Fruit fly (Drosophila melanogaster) whole organism, embryonic: ENCODE results near the gene HDAC3.

Experiments
- Antp ChIP-seq: fragments of 200-800 bp; sonication (Bioruptor generic); optimal IDR thresholded peaks from 3 replicates; lab custom pipeline; 2016; ENCODE audit warnings: missing biosample characterization, missing genetic modification characterization
- Awh ChIP-seq: fragments of 200-800 bp; sonication (Bioruptor generic); IDR thresholded peaks from 2 replicates; pipeline ENCODE4, ENCODE4 v1.3.6; 2022; ENCODE audit warnings: missing biosample characterization, missing genetic modification characterization
- Bgb ChIP-seq: fragments of 200-800 bp; sonication (Bioruptor generic); IDR thresholded peaks from 2 replicates; pipeline ENCODE4 v1.3.6; 2022; ENCODE audit warnings: missing biosample characterization, missing genetic modification characterization; ENCODE audit not compliant: partially characterized antibody
- CG10565 ChIP-seq: fragments of 200-800 bp; sonication (Bioruptor generic); optimal IDR thresholded peaks from 3 replicates; lab custom pipeline; 2016; ENCODE audit warnings: missing biosample characterization, mild to moderate bottlenecking, missing genetic modification characterization
- CG10979 ChIP-seq: fragments of 200-800 bp; sonication (Bioruptor generic); optimal IDR thresholded peaks from 2 replicates; lab custom pipeline; 2018; ENCODE audit warnings: missing biosample characterization, mild to moderate bottlenecking, missing genetic modification characterization, moderate library complexity
- CG14441 ChIP-seq: fragments of 200-800 bp; sonication (Bioruptor generic); IDR thresholded peaks from 2 replicates; pipeline ENCODE4 v1.3.6; 2022; ENCODE audit warnings: missing biosample characterization, missing genetic modification characterization
- CG17361 ChIP-seq: fragments of 200-800 bp; sonication (Bioruptor generic); IDR thresholded peaks from 3 replicates; pipeline ENCODE4 v1.3.6; 2022; ENCODE audit warnings: missing biosample characterization, missing genetic modification characterization
- CG2678 ChIP-seq: fragments of 200-800 bp; sonication (Bioruptor generic); optimal IDR thresholded peaks from 3 replicates; lab custom pipeline; 2019; ENCODE audit warnings: missing biosample characterization, mild to moderate bottlenecking, missing genetic modification characterization, moderate library complexity
- CG2875 ChIP-seq: fragments of 200-800 bp; sonication (Bioruptor generic); optimal IDR thresholded peaks from 2 replicates; lab custom pipeline; 2017; ENCODE audit warnings: missing biosample characterization, mild to moderate bottlenecking, missing genetic modification characterization, missing genetic modification reagents
- CG31388 ChIP-seq: fragments of 200-800 bp; sonication (Bioruptor generic); optimal IDR thresholded peaks from 2 replicates; lab custom pipeline; 2016; ENCODE audit warnings: missing biosample characterization, missing genetic modification characterization
- CG42726 ChIP-seq: fragments of 200-800 bp; sonication (Bioruptor generic); IDR thresholded peaks from 2 replicates; pipeline ENCODE4 v1.3.6; 2022; ENCODE audit warnings: missing biosample characterization, missing genetic modification characterization; ENCODE audit not compliant: partially characterized antibody
- CG4328 ChIP-seq: fragments of 200-800 bp; sonication (Bioruptor generic); optimal IDR thresholded peaks from 3 replicates; lab custom pipeline; 2017; ENCODE audit warnings: missing biosample characterization, missing genetic modification reagents, missing genetic modification characterization
- CG4424 ChIP-seq: fragments of 200-800 bp; sonication (Bioruptor generic); optimal IDR thresholded peaks from 3 replicates; lab custom pipeline; 2016; ENCODE audit warnings: missing biosample characterization, missing genetic modification characterization
- CG4730 ChIP-seq: fragments of 200-800 bp; sonication (Bioruptor generic); IDR thresholded peaks from 2 replicates; pipeline ENCODE4 v1.3.6; 2022; ENCODE audit warnings: missing biosample characterization, missing genetic modification characterization
- CG5180 ChIP-seq: fragments of 200-800 bp; sonication (Bioruptor generic); optimal IDR thresholded peaks from 3 replicates; lab custom pipeline; 2017; ENCODE audit warnings: missing biosample characterization, missing genetic modification characterization, mild to moderate bottlenecking, moderate library complexity, missing genetic modification reagents
- CG7786 ChIP-seq: fragments of 200-800 bp; sonication (Bioruptor generic); optimal IDR thresholded peaks from 2 replicates; lab custom pipeline; 2016; ENCODE audit warnings: missing biosample characterization, missing genetic modification characterization
- CG7839 ChIP-seq: fragments of 200-800 bp; sonication (Bioruptor generic); optimal IDR thresholded peaks from 3 replicates; lab custom pipeline; 2018; ENCODE audit warnings: missing biosample characterization, mild to moderate bottlenecking, missing genetic modification characterization, moderate library complexity
- CG7963 ChIP-seq: fragments of 200-800 bp; sonication (Bioruptor generic); IDR thresholded peaks from 3 replicates; pipeline ENCODE4 v1.3.6; 2022; ENCODE audit warnings: missing biosample characterization, missing genetic modification characterization; ENCODE audit not compliant: partially characterized antibody
- CG8478 ChIP-seq: fragments of >200 bp; optimal IDR thresholded peaks from 2 replicates; lab custom pipeline; 2018
- CG9437 ChIP-seq: fragments of 200-800 bp; sonication (Bioruptor generic); optimal IDR thresholded peaks from 2 replicates; lab custom pipeline; 2018; ENCODE audit warnings: missing biosample characterization, mild to moderate bottlenecking, missing genetic modification characterization
- CG9609 ChIP-seq: fragments of 200-800 bp; sonication (Bioruptor generic); optimal IDR thresholded peaks from 3 replicates; lab custom pipeline; 2016; ENCODE audit warnings: missing biosample characterization, missing genetic modification characterization
- D ChIP-seq, 2 experiments: fragments of 200-800 bp in 1 of 2; fragments of >200 bp in 1 of 2; sonication (Bioruptor generic) in 1 of 2; optimal IDR thresholded peaks; 2 replicates in 1 of 2; 3 replicates in 1 of 2; lab custom pipeline; 2017; ENCODE audit warnings: mild to moderate bottlenecking in 1 of 2, missing biosample characterization in 1 of 2, missing genetic modification characterization in 1 of 2, missing genetic modification reagents in 1 of 2
- E2f2 ChIP-seq: fragments of 200-800 bp; sonication (Bioruptor generic); IDR thresholded peaks from 2 replicates; pipeline ENCODE4 v1.3.6; 2022; ENCODE audit warnings: missing biosample characterization, missing genetic modification characterization
- HLH3B ChIP-seq: fragments of 200-800 bp; sonication (Bioruptor generic); IDR thresholded peaks from 2 replicates; pipeline ENCODE4 v1.3.6; 2022; ENCODE audit warnings: missing biosample characterization, missing genetic modification characterization
- Hmr ChIP-seq: fragments of 200-800 bp; sonication (Bioruptor generic); optimal IDR thresholded peaks from 3 replicates; lab custom pipeline; 2017; ENCODE audit warnings: mild to moderate bottlenecking, missing biosample characterization, missing genetic modification reagents, missing genetic modification characterization
- Mes4 ChIP-seq: fragments of 200-800 bp; sonication (Bioruptor generic); optimal IDR thresholded peaks from 2 replicates; lab custom pipeline; 2016; ENCODE audit warnings: missing biosample characterization, missing genetic modification characterization
- Myb ChIP-seq: fragments of 200-800 bp; sonication (Bioruptor generic); optimal IDR thresholded peaks from 2 replicates; lab custom pipeline; 2016; ENCODE audit warnings: missing biosample characterization, missing genetic modification characterization
- NC2α ChIP-seq: fragments of 200-800 bp; sonication (Bioruptor generic); optimal IDR thresholded peaks from 2 replicates; lab custom pipeline; 2016; ENCODE audit warnings: missing biosample characterization, missing genetic modification characterization
- NC2β ChIP-seq: fragments of 200-800 bp; sonication (Bioruptor generic); optimal IDR thresholded peaks from 2 replicates; lab custom pipeline; 2016; ENCODE audit warnings: missing biosample characterization, missing genetic modification characterization
- Opbp ChIP-seq: fragments of 200-800 bp; sonication (Bioruptor generic); IDR thresholded peaks from 3 replicates; pipeline ENCODE4 v1.3.6; 2022; ENCODE audit warnings: missing biosample characterization, missing genetic modification characterization; ENCODE audit not compliant: partially characterized antibody
- Sox102F ChIP-seq: fragments of 200-800 bp; sonication (Bioruptor generic); optimal IDR thresholded peaks from 2 replicates; lab custom pipeline; 2018; ENCODE audit warnings: missing biosample characterization, mild to moderate bottlenecking, missing genetic modification characterization, moderate library complexity
- Sry-β ChIP-seq: fragments of 200-800 bp; sonication (Bioruptor generic); optimal IDR thresholded peaks from 2 replicates; lab custom pipeline; 2018; ENCODE audit warnings: missing biosample characterization, mild to moderate bottlenecking, missing genetic modification characterization, moderate library complexity
- Taf1 ChIP-seq: fragments of 200-800 bp; sonication (Bioruptor generic); IDR thresholded peaks from 2 replicates; pipeline ENCODE4 v1.3.6; 2022; ENCODE audit warnings: missing biosample characterization, missing genetic modification characterization
- Xrp1 ChIP-seq: fragments of 200-800 bp; sonication (Bioruptor generic); IDR thresholded peaks from 2 replicates; pipeline ENCODE4 v1.3.6; 2022; ENCODE audit warnings: missing biosample characterization, missing genetic modification characterization
- YL-1 ChIP-seq: fragments of 200-800 bp; sonication (Bioruptor generic); optimal IDR thresholded peaks from 3 replicates; lab custom pipeline; 2017; ENCODE audit warnings: missing biosample characterization, mild to moderate bottlenecking, missing genetic modification characterization
- ab ChIP-seq: fragments of 200-800 bp; sonication (Bioruptor generic); optimal IDR thresholded peaks from 2 replicates; lab custom pipeline; 2016; ENCODE audit warnings: missing biosample characterization, missing genetic modification characterization
- aop ChIP-seq: fragments of 200-800 bp; sonication (Bioruptor generic); IDR thresholded peaks from 2 replicates; pipeline ENCODE4 v1.3.6; 2022; ENCODE audit warnings: missing biosample characterization, missing genetic modification characterization
- bab2 ChIP-seq: fragments of 200-800 bp; sonication (Bioruptor generic); optimal IDR thresholded peaks from 2 replicates; lab custom pipeline; 2016; ENCODE audit warnings: missing biosample characterization, missing genetic modification characterization
- bowl ChIP-seq: fragments of 200-800 bp; sonication (Bioruptor generic); IDR thresholded peaks from 2 replicates; pipeline ENCODE4 v1.3.6; 2022; ENCODE audit warnings: missing biosample characterization, missing genetic modification characterization
- cwo ChIP-seq: fragments of 200-800 bp; sonication (Bioruptor generic); optimal IDR thresholded peaks from 3 replicates; lab custom pipeline; 2017; ENCODE audit warnings: missing biosample characterization, missing genetic modification characterization, mild to moderate bottlenecking, moderate library complexity, missing genetic modification reagents
- dysf ChIP-seq: fragments of 200-800 bp; sonication (Bioruptor generic); IDR thresholded peaks from 3 replicates; pipeline ENCODE4 v1.3.6; 2022; ENCODE audit warnings: missing biosample characterization, missing genetic modification characterization
- maf-S ChIP-seq: fragments of 200-800 bp; sonication (Bioruptor generic); optimal IDR thresholded peaks from 2 replicates; lab custom pipeline; 2016; ENCODE audit warnings: missing biosample characterization, missing genetic modification characterization
- odd ChIP-seq: fragments of 200-800 bp; sonication (Bioruptor generic); optimal IDR thresholded peaks from 2 replicates; lab custom pipeline; 2017; ENCODE audit warnings: missing biosample characterization, mild to moderate bottlenecking, missing genetic modification characterization
- pb ChIP-seq: fragments of 200-800 bp; sonication (Bioruptor generic); optimal IDR thresholded peaks from 3 replicates; lab custom pipeline; 2016; ENCODE audit warnings: missing biosample characterization, missing genetic modification characterization
- pita ChIP-seq: fragments of 200-800 bp; sonication (Bioruptor generic); optimal IDR thresholded peaks from 2 replicates; lab custom pipeline; 2017; ENCODE audit warnings: missing biosample characterization, mild to moderate bottlenecking, missing genetic modification characterization
- sisA ChIP-seq: fragments of 200-800 bp; sonication (Bioruptor generic); IDR thresholded peaks from 2 replicates; pipeline ENCODE4 v1.3.6; 2022; ENCODE audit warnings: missing biosample characterization, missing genetic modification characterization
- tgo ChIP-seq: fragments of 200-800 bp; sonication (Bioruptor generic); IDR thresholded peaks from 3 replicates; pipeline ENCODE4 v1.3.6; 2022; ENCODE audit warnings: missing biosample characterization, missing genetic modification characterization
- ttk ChIP-seq: fragments of 200-800 bp; sonication (Bioruptor generic); IDR thresholded peaks from 2 replicates; pipeline ENCODE4 v2.1.2; 2022; ENCODE audit warnings: missing biosample characterization, missing genetic modification characterization
- wdn ChIP-seq: fragments of 200-800 bp; sonication (Bioruptor generic); IDR thresholded peaks from 2 replicates; pipeline ENCODE4 v1.3.6; 2022; ENCODE audit warnings: missing biosample characterization, missing genetic modification characterization
- yki ChIP-seq: fragments of >200 bp; optimal IDR thresholded peaks from 3 replicates; lab custom pipeline; 2018

Gene HDAC3

DNA sequence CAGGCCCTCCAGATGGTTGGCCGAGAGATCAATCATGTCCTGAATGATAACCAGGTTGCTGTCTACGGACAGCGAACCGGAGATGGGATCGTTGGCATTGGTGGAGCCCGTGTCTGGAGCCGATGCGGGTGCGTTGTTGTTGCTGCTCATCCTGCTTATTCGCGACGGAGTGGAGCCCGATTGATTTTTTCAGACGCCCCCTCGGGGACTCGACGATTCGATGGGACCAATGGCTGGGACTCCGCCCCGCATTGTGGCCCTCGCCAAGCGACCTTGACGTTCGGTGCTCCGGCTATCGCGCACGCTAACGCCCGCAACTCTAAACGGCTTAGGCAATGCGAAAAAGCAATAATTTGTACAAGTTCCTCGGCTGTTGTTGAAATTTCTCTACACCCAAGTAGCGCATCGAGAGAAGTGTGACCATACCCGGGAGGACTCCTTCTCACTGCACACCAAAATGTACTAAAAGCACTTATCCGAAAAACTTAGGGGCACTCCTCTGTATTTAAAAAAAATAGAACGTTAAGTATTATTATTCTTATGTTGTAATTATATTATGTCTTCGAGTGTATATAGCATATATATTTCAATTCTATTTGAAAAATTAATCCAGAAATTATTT, 9.2 kb upstream of the HDAC3 start, which contains the start of gene ksr (continued):
- TF ChIP-seq CG10979 (tag; lab: Kevin White, UChicago): peak; percentile 30
- no peak for TF ChIP-seq CG7786 (GFP tag; lab: Kevin White, UChicago)
- TF ChIP-seq D (optimal IDR thresholded peaks at IDR 0.05; lab: Kevin White, UChicago): no peak
- TF ChIP-seq D (GFP tag; optimal IDR thresholded peaks at IDR 0.05; lab: Kevin White, UChicago): no peak
- no peak for TF ChIP-seq CG4730 (GFP tag; lab: Robert Waterston, UW)
- no peak for TF ChIP-seq E2f2
- TF ChIP-seq Taf1 (GFP tag; lab: Robert Waterston, UW): no peak
- TF ChIP-seq CG2875 (GFP tag; lab: Kevin White, UChicago): no peak
- TF ChIP-seq CG10565 (GFP tag; lab: Kevin White, UChicago): no peak
- TF ChIP-seq NC2α: no peak
- peak; percentile 51; the same call in 1 of the 3 replicates for TF ChIP-seq tgo (GFP tag; lab: Robert Waterston, UW)
- TF ChIP-seq pita: no peak
- no peak for TF ChIP-seq Myb (GFP tag; lab: Kevin White, UChicago)
- no peak for TF ChIP-seq Sox102F
- no peak for TF ChIP-seq ab
- TF ChIP-seq CG9609 (GFP tag; lab: Kevin White, UChicago): no peak
- no peak for TF ChIP-seq CG7839 (tag; lab: Kevin White, UChicago)
- TF ChIP-seq Bgb (GFP tag; lab: Robert Waterston, UW): peak; percentile 29; the same call in 1 of the 2 replicates
- peak; percentile 57; the same call in 1 of the 2 replicates for TF ChIP-seq CG42726 (GFP tag; lab: Robert Waterston, UW)
- TF ChIP-seq CG7963 (GFP tag; lab: Robert Waterston, UW): 0 out of 3 replicates have a peak, but pooled peaks have one; percentile 6
- TF ChIP-seq sisA (GFP tag; lab: Robert Waterston, UW): no peak
- no peak for TF ChIP-seq Sry-β (GFP tag; lab: Kevin White, UChicago)
- TF ChIP-seq CG17361 (GFP tag; lab: Robert Waterston, UW): no peak; the same call in 2 of the 3 replicates
- TF ChIP-seq aop (GFP tag; lab: Robert Waterston, UW): no peak
- TF ChIP-seq Xrp1: peak; percentile 38; the same call in 1 of the 2 replicates
- TF ChIP-seq maf-S (GFP tag; lab: Kevin White, UChicago): no peak
- no peak for TF ChIP-seq Antp
- no peak for TF ChIP-seq yki (lab: Kevin White, UChicago)
- peak; percentile 86 for TF ChIP-seq YL-1 (GFP tag; lab: Kevin White, UChicago)
- no peak for TF ChIP-seq CG8478 (lab: Kevin White, UChicago)
- no peak for TF ChIP-seq CG4328 (GFP tag; lab: Kevin White, UChicago)
- TF ChIP-seq HLH3B (GFP tag; lab: Robert Waterston, UW): no peak
- no peak for TF ChIP-seq Hmr (GFP tag; lab: Kevin White, UChicago)
- no peak for TF ChIP-seq dysf (GFP tag; lab: Robert Waterston, UW)
- no peak for TF ChIP-seq Mes4
- TF ChIP-seq CG5180 (GFP tag; lab: Kevin White, UChicago): no peak
- no peak for TF ChIP-seq CG4424 (GFP tag; lab: Kevin White, UChicago)
- no peak for TF ChIP-seq ttk (GFP tag; lab: Robert Waterston, UW)
- TF ChIP-seq Opbp (GFP tag; lab: Robert Waterston, UW): 0 out of 3 replicates have a peak, but pooled peaks have one; percentile 28
- no peak for TF ChIP-seq CG9437 (GFP tag; lab: Kevin White, UChicago)
- no peak for TF ChIP-seq CG14441 (GFP tag; lab: Robert Waterston, UW)
- TF ChIP-seq wdn (GFP tag; lab: Robert Waterston, UW): no peak
- no peak for TF ChIP-seq bab2
- no peak for TF ChIP-seq pb (GFP tag; lab: Kevin White, UChicago)
- no peak for TF ChIP-seq CG31388 (GFP tag; lab: Kevin White, UChicago)
- no peak for TF ChIP-seq NC2β (GFP tag; lab: Kevin White, UChicago)
- no peak for TF ChIP-seq CG2678 (tag; lab: Kevin White, UChicago)
- TF ChIP-seq Awh: no peak
- TF ChIP-seq bowl: no peak
- no peak for TF ChIP-seq cwo (GFP tag; lab: Kevin White, UChicago)
- no peak for TF ChIP-seq odd (GFP tag; lab: Kevin White, UChicago)
